Fruit fly (Drosophila melanogaster) whole organism, embryonic: ENCODE data around the gene CG15625.

Source experiments
- Bteb2 ChIP-seq: fragments of 200-800 bp; sonication (Bioruptor generic); optimal IDR thresholded peaks from 2 replicates; lab custom pipeline; 2016; ENCODE audit warnings: missing biosample characterization, missing genetic modification characterization
- CG6854 ChIP-seq: fragments of 200-800 bp; sonication (Bioruptor generic); optimal IDR thresholded peaks from 3 replicates; lab custom pipeline; 2017; ENCODE audit warnings: missing biosample characterization, mild to moderate bottlenecking, missing genetic modification characterization
- Ets97D ChIP-seq: fragments of 200-800 bp; sonication (Bioruptor generic); optimal IDR thresholded peaks from 3 replicates; lab custom pipeline; 2016; ENCODE audit warnings: missing biosample characterization, missing genetic modification characterization
- bowl ChIP-seq: fragments of 200-800 bp; sonication (Bioruptor generic); IDR thresholded peaks from 2 replicates; pipeline ENCODE4 v1.3.6; 2022; ENCODE audit warnings: missing biosample characterization, missing genetic modification characterization
- h ChIP-seq: fragments of >200 bp; optimal IDR thresholded peaks from 2 replicates; lab custom pipeline; 2017
- pnt ChIP-seq: fragments of 200-800 bp; sonication (Bioruptor generic); optimal IDR thresholded peaks from 3 replicates; lab custom pipeline; 2016; ENCODE audit warnings: missing biosample characterization, missing genetic modification characterization
- tio ChIP-seq: fragments of 200-800 bp; sonication (Bioruptor generic); optimal IDR thresholded peaks from 2 replicates; lab custom pipeline; 2017; ENCODE audit warnings: missing biosample characterization, missing genetic modification characterization, inconsistent platforms

- no peak for TF ChIP-seq CG6854 (GFP tag; lab: Kevin White, UChicago)
- TF ChIP-seq Ets97D (GFP tag; lab: Kevin White, UChicago) = no peak
- TF ChIP-seq h (lab: Kevin White, UChicago) = no peak
- TF ChIP-seq bowl (GFP tag; lab: Robert Waterston, UW) = no peak
- TF ChIP-seq pnt (GFP tag; lab: Kevin White, UChicago) = no peak
- TF ChIP-seq tio (GFP tag; lab: Kevin White, UChicago) = no peak
- TF ChIP-seq Bteb2 = no peak
Measured at dm6 chr2L:4888541-4888940, 1.3 kb upstream of the CG15625 start.
